Worm (Caenorhabditis elegans): ENCODE results near the gene F17H10.1.
A peak's percentile ranks its signal among the peaks of the same experiment; 100 is the strongest.

Gene F17H10.1

ce11 chrX:13121104-13121503 lies 16.1 kb downstream of the F17H10.1 start (continued):
- peak; percentile 70 for TF ChIP-seq mcd-1 (GFP tag; IDR thresholded peaks at IDR 0.05)
- TF ChIP-seq him-1 (tag; optimal IDR thresholded peaks at IDR 0.05): peak; percentile 37
- TF ChIP-seq F10E7.11 (tag; optimal IDR thresholded peaks at IDR 0.05): peak; percentile 88
- peak; percentile 17 for TF ChIP-seq lsy-27 (tag; optimal IDR thresholded peaks at IDR 0.05; ENCODE audit: borderline replicate concordance, insufficient read depth)
- TF ChIP-seq ztf-25 (GFP tag; IDR thresholded peaks at IDR 0.05): 0 out of 2 replicates have a peak, but pooled peaks have one; percentile 74
- TF ChIP-seq B0261.1 (tag; optimal IDR thresholded peaks at IDR 0.05): peak; percentile 98
- TF ChIP-seq lin-26 (GFP tag; IDR thresholded peaks at IDR 0.05): no peak; the same call in none of the 2 replicates
- no peak for TF ChIP-seq hlh-26 (GFP tag; conservative IDR thresholded peaks at IDR 0.05)
- TF ChIP-seq attf-5 (GFP tag; optimal IDR thresholded peaks at IDR 0.05): peak; percentile 75
- TF ChIP-seq efl-1 (GFP tag; optimal IDR thresholded peaks at IDR 0.05): no peak
- TF ChIP-seq lin-40 (tag; optimal IDR thresholded peaks at IDR 0.05): peak; percentile 83
- TF ChIP-seq F52B5.7 (tag; optimal IDR thresholded peaks at IDR 0.05): peak; percentile 77
- no peak; the same call in 1 of the 2 replicates for TF ChIP-seq lir-1 (GFP tag; conservative IDR thresholded peaks at IDR 0.05)
- no peak for TF ChIP-seq aptf-3 (GFP tag; IDR thresholded peaks at IDR 0.05)
- no peak for TF ChIP-seq tbx-9 (tag; optimal IDR thresholded peaks at IDR 0.05; ENCODE audit: borderline replicate concordance)
- TF ChIP-seq ceh-27 (GFP tag; optimal IDR thresholded peaks at IDR 0.05): peak; percentile 81
- no peak for TF ChIP-seq F39B2.1 (GFP tag; IDR thresholded peaks at IDR 0.05)
- TF ChIP-seq dpl-1 (GFP tag; optimal IDR thresholded peaks at IDR 0.05): no peak
- peak in 1 of 3 experiments; percentile 72 for TF ChIP-seq lin-35 (GFP tag; optimal IDR thresholded peaks at IDR 0.05)
- peak; percentile 68 for TF ChIP-seq repo-1 (tag; optimal IDR thresholded peaks at IDR 0.05)
- TF ChIP-seq snpc-4 (GFP tag; optimal IDR thresholded peaks at IDR 0.05): peak; percentile 65
- TF ChIP-seq snpc-4 (tag; optimal IDR thresholded peaks at IDR 0.05): peak in 1 of 4 experiments; percentile 79
- no peak; the same call in 1 of the 2 replicates for TF ChIP-seq Y53G8AR.9 (GFP tag; conservative IDR thresholded peaks at IDR 0.05)
- TF ChIP-seq zim-3 (tag; optimal IDR thresholded peaks at IDR 0.05): peak; percentile 86
- TF ChIP-seq sea-2 (GFP tag; IDR thresholded peaks at IDR 0.05): 0 out of 2 replicates have a peak, but pooled peaks have one; percentile 61
- peak; percentile 41 for TF ChIP-seq nhr-80 (tag; optimal IDR thresholded peaks at IDR 0.05)
- no peak for TF ChIP-seq F55B11.4 (tag; optimal IDR thresholded peaks at IDR 0.05; ENCODE audit: borderline replicate concordance, insufficient read depth)
- no peak for TF ChIP-seq F37B4.10 (GFP tag; IDR thresholded peaks at IDR 0.05)
- 0 out of 2 replicates have a peak, but pooled peaks have one; percentile 46 for TF ChIP-seq aptf-2 (GFP tag; conservative IDR thresholded peaks at IDR 0.05)
- peak; percentile 38 for TF ChIP-seq ztf-22 (GFP tag; optimal IDR thresholded peaks at IDR 0.05)
- TF ChIP-seq nhr-179 (tag; optimal IDR thresholded peaks at IDR 0.05): no peak
- TF ChIP-seq Y95B8A.8 (GFP tag; IDR thresholded peaks at IDR 0.05): peak; percentile 89
- TF ChIP-seq hlh-12 (tag; optimal IDR thresholded peaks at IDR 0.05): no peak
- no peak; the same call in 1 of the 2 replicates for TF ChIP-seq nfyb-1 (GFP tag; IDR thresholded peaks at IDR 0.05)
- peak; percentile 75; the same call in 1 of the 2 replicates for TF ChIP-seq egl-18 (GFP tag; IDR thresholded peaks at IDR 0.05)
- TF ChIP-seq F33H1.4 (GFP tag; IDR thresholded peaks at IDR 0.05): no peak
- TF ChIP-seq atf-7 (tag; optimal IDR thresholded peaks at IDR 0.05): peak; percentile 61
- peak; percentile 20 for TF ChIP-seq snpc-1.1 (tag; optimal IDR thresholded peaks at IDR 0.05; ENCODE audit: insufficient read depth)
- TF ChIP-seq mes-4 (tag; optimal IDR thresholded peaks at IDR 0.05): no peak
- TF ChIP-seq C17E4.6 (GFP tag; IDR thresholded peaks at IDR 0.05): no peak
- TF ChIP-seq attf-3 (GFP tag; conservative IDR thresholded peaks at IDR 0.05): peak; percentile 56; the same call in 1 of the 2 replicates
- TF ChIP-seq tlf-1 (GFP tag; optimal IDR thresholded peaks at IDR 0.05): peak; percentile 48
- TF ChIP-seq K11D2.4 (GFP tag; IDR thresholded peaks at IDR 0.05): peak; percentile 44; the same call in 1 of the 2 replicates
- TF ChIP-seq B0336.3 (GFP tag; IDR thresholded peaks at IDR 0.05): no peak
- no peak for TF ChIP-seq unc-62 (GFP tag; optimal IDR thresholded peaks at IDR 0.05)
- no peak for TF ChIP-seq pha-4 (tag; optimal IDR thresholded peaks at IDR 0.05)
- TF ChIP-seq zfh-2 (GFP tag; conservative IDR thresholded peaks at IDR 0.05): no peak
- peak; percentile 95 for TF ChIP-seq pbrm-1 (GFP tag; IDR thresholded peaks at IDR 0.05)

All from whole organism, young adult.